Worm (Caenorhabditis elegans) whole organism, young adult: ENCODE measurements around the gene T01G5.8.

Experiments
- Y67H2A.10 ChIP-seq: fragments of 200-800 bp; sonication (Bioruptor generic); conservative IDR thresholded peaks from 2 replicates; pipeline ENCODE4 v1.3.6; 2022; ENCODE audit warnings: missing genetic modification reagents, missing genetic modification characterization, missing compliant biosample characterization
- aptf-2 ChIP-seq: fragments of 200-800 bp; sonication (Bioruptor generic); conservative IDR thresholded peaks from 2 replicates; pipeline ENCODE4 v1.3.6; 2022; ENCODE audit warnings: missing genetic modification reagents, missing genetic modification characterization, missing compliant biosample characterization
- atf-7 ChIP-seq: sonication (generic microtip); optimal IDR thresholded peaks from 2 replicates; lab custom pipeline; 2017; ENCODE audit warnings: mild to moderate bottlenecking, missing genetic modification characterization, missing compliant biosample characterization
- athp-1 ChIP-seq: sonication (generic microtip); optimal IDR thresholded peaks from 2 replicates; lab custom pipeline; 2017; ENCODE audit warnings: mild to moderate bottlenecking, missing genetic modification characterization, missing compliant biosample characterization
- attf-5 ChIP-seq: fragments of 200-800 bp; sonication (Bioruptor generic); optimal IDR thresholded peaks from 2 replicates; lab custom pipeline; 2018; ENCODE audit warnings: mild to moderate bottlenecking, missing genetic modification characterization, missing compliant biosample characterization
- attf-6 ChIP-seq: fragments of 200-800 bp; sonication (Bioruptor generic); IDR thresholded peaks from 2 replicates; pipeline ENCODE4 v1.3.6; 2022; ENCODE audit warnings: missing genetic modification reagents, missing genetic modification characterization, missing compliant biosample characterization
- bed-1 ChIP-seq: fragments of 200-800 bp; sonication (Bioruptor generic); IDR thresholded peaks from 2 replicates; pipeline ENCODE4 v1.3.6; 2022; ENCODE audit warnings: missing genetic modification reagents, missing genetic modification characterization, missing compliant biosample characterization
- bed-2 ChIP-seq: fragments of 200-800 bp; sonication (Bioruptor generic); IDR thresholded peaks from 2 replicates; pipeline ENCODE4 v1.3.6; 2022; ENCODE audit warnings: missing genetic modification reagents, missing genetic modification characterization, missing compliant biosample characterization
- ccch-3 ChIP-seq: fragments of 200-800 bp; sonication (Bioruptor generic); optimal IDR thresholded peaks from 2 replicates; lab custom pipeline; 2018; ENCODE audit warnings: mild to moderate bottlenecking, missing genetic modification characterization, missing compliant biosample characterization
- ceh-100 ChIP-seq: fragments of 200-800 bp; sonication (Bioruptor generic); IDR thresholded peaks from 2 replicates; pipeline ENCODE4 v1.3.6; 2022; ENCODE audit warnings: missing genetic modification reagents, missing genetic modification characterization, missing compliant biosample characterization
- die-1 ChIP-seq: sonication (generic microtip); optimal IDR thresholded peaks from 2 replicates; lab custom pipeline; 2016; ENCODE audit warnings: missing genotype, mild to moderate bottlenecking, missing genetic modification characterization, missing compliant biosample characterization
- dpff-1 ChIP-seq: sonication (generic microtip); optimal IDR thresholded peaks from 2 replicates; lab custom pipeline; 2017; ENCODE audit warnings: mild to moderate bottlenecking, missing genetic modification characterization, missing compliant biosample characterization
- fkh-3 ChIP-seq: sonication (generic microtip); optimal IDR thresholded peaks from 2 replicates; lab custom pipeline; 2016; ENCODE audit warnings: mild to moderate bottlenecking, missing genetic modification characterization, missing compliant biosample characterization
- gei-17 ChIP-seq: fragments of 200-800 bp; sonication (Bioruptor generic); optimal IDR thresholded peaks from 2 replicates; lab custom pipeline; 2018; ENCODE audit warnings: mild to moderate bottlenecking, missing genetic modification characterization, missing compliant biosample characterization
- him-1 ChIP-seq: sonication (generic microtip); optimal IDR thresholded peaks from 2 replicates; lab custom pipeline; 2016; ENCODE audit warnings: missing genotype, missing genetic modification reagents, missing genetic modification characterization, missing compliant biosample characterization
- hlh-26 ChIP-seq: fragments of 200-800 bp; sonication (Bioruptor generic); conservative IDR thresholded peaks from 2 replicates; pipeline ENCODE4 v1.3.6; 2022; ENCODE audit warnings: missing genetic modification reagents, missing genetic modification characterization, missing compliant biosample characterization
- hmg-1.2 ChIP-seq: fragments of 200-800 bp; sonication (Bioruptor generic); IDR thresholded peaks from 2 replicates; pipeline ENCODE4 v1.3.6; 2022; ENCODE audit warnings: missing genetic modification reagents, missing genetic modification characterization, missing compliant biosample characterization
- hmg-20 ChIP-seq: fragments of 200-800 bp; sonication (Bioruptor generic); IDR thresholded peaks from 2 replicates; pipeline ENCODE4 v1.3.6; 2022; ENCODE audit warnings: missing genetic modification reagents, missing genetic modification characterization, missing compliant biosample characterization
- hrde-1 ChIP-seq: sonication (generic microtip); optimal IDR thresholded peaks from 2 replicates; lab custom pipeline; 2016; ENCODE audit warnings: missing genetic modification characterization, mild to moderate bottlenecking, missing compliant biosample characterization, moderate library complexity, missing genotype, missing genetic modification reagents, borderline replicate concordance
- let-607 ChIP-seq, 2 experiments: fragments of 200-800 bp in 1 of 2; sonication (Bioruptor generic) in 1 of 2; sonication (generic microtip) in 1 of 2; optimal IDR thresholded peaks; 2 replicates each; lab custom pipeline; 2016 to 2018; ENCODE audit warnings: mild to moderate bottlenecking in 2 of 2, missing compliant biosample characterization in 2 of 2, missing genetic modification characterization in 2 of 2, moderate library complexity in 2 of 2, missing genotype in 1 of 2
- lin-54 ChIP-seq: fragments of 200-800 bp; sonication (Bioruptor generic); optimal IDR thresholded peaks from 2 replicates; lab custom pipeline; 2018; ENCODE audit warnings: mild to moderate bottlenecking, missing genetic modification characterization, missing compliant biosample characterization
- madf-6 ChIP-seq: fragments of 200-800 bp; sonication (Bioruptor generic); IDR thresholded peaks from 2 replicates; pipeline ENCODE4 v1.3.6; 2022; ENCODE audit warnings: missing genetic modification reagents, missing genetic modification characterization, missing compliant biosample characterization
- mcd-1 ChIP-seq: fragments of 200-800 bp; sonication (Bioruptor generic); IDR thresholded peaks from 2 replicates; pipeline ENCODE4 v1.3.6; 2022; ENCODE audit warnings: missing genetic modification reagents, missing genetic modification characterization, missing compliant biosample characterization
- nhr-27 ChIP-seq: fragments of 200-800 bp; sonication (Bioruptor generic); optimal IDR thresholded peaks from 2 replicates; lab custom pipeline; 2018; ENCODE audit warnings: mild to moderate bottlenecking, missing genetic modification characterization, moderate library complexity, missing compliant biosample characterization
- nhr-80 ChIP-seq: sonication (generic microtip); optimal IDR thresholded peaks from 2 replicates; lab custom pipeline; 2016; ENCODE audit warnings: missing genetic modification characterization, missing compliant biosample characterization
- nhr-90 ChIP-seq: sonication (generic microtip); optimal IDR thresholded peaks from 2 replicates; lab custom pipeline; 2016; ENCODE audit warnings: missing genotype, mild to moderate bottlenecking, missing genetic modification characterization, missing compliant biosample characterization
- pha-4 ChIP-seq: fragments of 150-350 bp; sonication (generic microtip); optimal IDR thresholded peaks from 2 replicates; lab custom pipeline; 2014; ENCODE audit warnings: missing biosample characterization, missing genetic modification reagents, missing genetic modification characterization
- sea-2 ChIP-seq: fragments of 200-800 bp; sonication (Bioruptor generic); IDR thresholded peaks from 2 replicates; pipeline ENCODE4 v1.3.6; 2022; ENCODE audit warnings: missing genetic modification characterization, missing compliant biosample characterization
- snpc-1.3 ChIP-seq: sonication (generic microtip); optimal IDR thresholded peaks from 2 replicates; lab custom pipeline; 2017; ENCODE audit warnings: missing genetic modification characterization, mild to moderate bottlenecking, missing compliant biosample characterization, antibody characterized with exemption, moderate library complexity, missing genotype, missing genetic modification reagents; ENCODE audit not compliant: insufficient read depth
- snpc-4 ChIP-seq, 5 experiments: fragments of 150-350 bp in 1 of 5; sonication (generic microtip) in 4 of 5; optimal IDR thresholded peaks; 2 replicates each; lab custom pipeline; 2014 to 2018; ENCODE audit warnings: missing genetic modification characterization in 5 of 5, missing biosample characterization in 3 of 5, antibody characterized with exemption in 2 of 5, mild to moderate bottlenecking in 2 of 5, missing compliant biosample characterization in 2 of 5, missing genotype in 2 of 5, moderate library complexity in 2 of 5, missing genetic modification reagents in 1 of 5
- sptf-2 ChIP-seq: fragments of 200-800 bp; sonication (Bioruptor generic); optimal IDR thresholded peaks from 2 replicates; lab custom pipeline; 2018; ENCODE audit warnings: mild to moderate bottlenecking, missing genetic modification characterization, missing compliant biosample characterization
- tbp1 ChIP-seq: fragments of 200-800 bp; sonication (Bioruptor generic); optimal IDR thresholded peaks from 2 replicates; lab custom pipeline; 2018; ENCODE audit warnings: mild to moderate bottlenecking, missing genetic modification characterization, missing compliant biosample characterization
- unc-130 ChIP-seq: sonication (generic microtip); optimal IDR thresholded peaks from 2 replicates; lab custom pipeline; 2016; ENCODE audit warnings: missing genetic modification reagents, missing genetic modification characterization, missing compliant biosample characterization
- ztf-18 ChIP-seq: sonication (generic microtip); optimal IDR thresholded peaks from 2 replicates; lab custom pipeline; 2016; ENCODE audit warnings: missing genotype, mild to moderate bottlenecking, missing genetic modification characterization, missing compliant biosample characterization

T01G5.8 gene

ce11 chrV:15143285-15143684 lies 27.2 kb downstream of the T01G5.8 start, which contains the start of gene K08F9.1:
Gene K08F9.1, minus strand, starts transcription at chrV:15143385.
- TF ChIP-seq dpff-1 (tag; lab: Kevin White, UChicago) (no peak), snpc-4 (GFP tag; optimal IDR thresholded peaks at IDR 0.05; lab: Kevin White, UChicago) (no peak), snpc-4 (tag; optimal IDR thresholded peaks at IDR 0.05; lab: Kevin White, UChicago) (no peak), hrde-1 (tag; lab: Kevin White, UChicago) (no peak), bed-1 (GFP tag; lab: Robert Waterston, UW) (no peak), pha-4 (tag; lab: Kevin White, UChicago) (no peak), madf-6 (GFP tag; lab: Robert Waterston, UW) (no peak), ccch-3 (no peak), nhr-27 (no peak), nhr-90 (tag; lab: Kevin White, UChicago) (no peak), hlh-26 (GFP tag; lab: Robert Waterston, UW) (no peak), gei-17 (GFP tag; lab: Kevin White, UChicago) (no peak), die-1 (tag; lab: Kevin White, UChicago) (no peak), unc-130 (no peak), sptf-2 (GFP tag; lab: Kevin White, UChicago) (no peak), athp-1 (no peak), bed-2 (GFP tag; lab: Robert Waterston, UW) (no peak), aptf-2 (GFP tag; lab: Robert Waterston, UW) (no peak), hmg-20 (GFP tag; lab: Robert Waterston, UW) (no peak)

ce11 chrV:15143798-15144197 lies 27.7 kb downstream of the T01G5.8 start, which contains the start of gene K08F9.4:
Gene K08F9.4, plus strand, starts transcription at chrV:15144019.
- TF ChIP-seq sea-2 (GFP tag; lab: Robert Waterston, UW) (no peak), ztf-18 (tag; lab: Kevin White, UChicago) (no peak), lin-54 (GFP tag; lab: Kevin White, UChicago) (peak; percentile 8), nhr-27 (no peak), Y67H2A.10 (no peak), ceh-100 (GFP tag; lab: Robert Waterston, UW) (peak; percentile 88), tbp1 (GFP tag; lab: Kevin White, UChicago) (no peak), mcd-1 (peak; percentile 86), hmg-1.2 (GFP tag; lab: Robert Waterston, UW) (peak; percentile 92), nhr-80 (tag; lab: Kevin White, UChicago) (no peak), snpc-4 (GFP tag; optimal IDR thresholded peaks at IDR 0.05; lab: Kevin White, UChicago) (no peak), snpc-4 (tag; optimal IDR thresholded peaks at IDR 0.05; lab: Kevin White, UChicago) (peak in 1 of 4 experiments; percentile 7), attf-5 (GFP tag; lab: Kevin White, UChicago) (peak; percentile 1), snpc-1.3 (tag; lab: Kevin White, UChicago) (no peak), attf-6 (no peak)

DNA sequence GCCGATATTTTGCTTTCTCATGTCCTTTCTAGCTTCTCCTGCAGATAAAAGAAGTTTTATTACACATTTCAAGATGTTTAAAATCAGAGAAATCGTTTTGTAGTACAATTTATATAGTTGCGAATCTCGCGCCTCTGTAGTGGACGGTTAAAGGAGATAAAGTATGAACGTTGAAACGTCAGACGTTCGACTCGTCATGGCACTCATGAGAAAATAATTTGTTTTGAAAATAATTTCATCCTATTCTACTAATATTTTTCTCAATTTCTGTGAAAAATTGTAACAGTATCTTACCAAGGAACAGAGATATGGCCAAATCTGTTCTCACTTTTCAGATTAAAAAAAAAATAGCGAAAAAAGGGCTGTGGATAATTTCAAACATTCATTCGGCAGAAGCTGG lies 31.7 kb downstream of the T01G5.8 start, which contains the start of gene T09F5.20:
Gene T09F5.20 (minus strand): TSS at position 101 of the 400 bp plus-strand sequence.
- TF ChIP-seq fkh-3 (tag; lab: Kevin White, UChicago) (no peak), atf-7 (tag; lab: Kevin White, UChicago) (no peak), him-1 (tag; lab: Kevin White, UChicago) (no peak), pha-4 (tag; lab: Kevin White, UChicago) (no peak)

- TF ChIP-seq let-607 (tag; optimal IDR thresholded peaks at IDR 0.05; lab: Kevin White, UChicago) = no peak
Observed at ce11 chrV:15148800-15149199, 32.7 kb downstream of the T01G5.8 start, which contains the start of gene T09F5.1. Gene T09F5.1, plus strand, starts transcription at chrV:15149100.
